Fruit fly (Drosophila melanogaster) whole organism, embryonic: ENCODE measurements around the gene CG33110.

Experiments used
- Aef1 ChIP-seq: fragments of 200-800 bp; sonication (Bioruptor generic); IDR thresholded peaks from 3 replicates; pipeline ENCODE4 v1.3.6; 2022; ENCODE audit warnings: missing biosample characterization, missing genetic modification characterization
- B-H2 ChIP-seq: fragments of 200-800 bp; sonication (Bioruptor generic); optimal IDR thresholded peaks from 2 replicates; lab custom pipeline; 2018; ENCODE audit warnings: missing biosample characterization, mild to moderate bottlenecking, missing genetic modification characterization
- Bgb ChIP-seq: fragments of 200-800 bp; sonication (Bioruptor generic); IDR thresholded peaks from 2 replicates; pipeline ENCODE4 v1.3.6; 2022; ENCODE audit warnings: missing biosample characterization, missing genetic modification characterization; ENCODE audit not compliant: partially characterized antibody
- BtbVII ChIP-seq: fragments of 200-800 bp; sonication (Bioruptor generic); optimal IDR thresholded peaks from 3 replicates; lab custom pipeline; 2017; ENCODE audit warnings: missing biosample characterization, mild to moderate bottlenecking, missing genetic modification characterization
- CG10462 ChIP-seq: fragments of 200-800 bp; sonication (Bioruptor generic); optimal IDR thresholded peaks from 2 replicates; lab custom pipeline; 2016; ENCODE audit warnings: missing biosample characterization, missing genetic modification characterization
- CG12104 ChIP-seq: fragments of 200-800 bp; sonication (Bioruptor generic); optimal IDR thresholded peaks from 3 replicates; lab custom pipeline; 2016; ENCODE audit warnings: missing biosample characterization, missing genetic modification characterization
- CG15514 ChIP-seq: fragments of 200-800 bp; sonication (Bioruptor generic); optimal IDR thresholded peaks from 3 replicates; lab custom pipeline; 2017; ENCODE audit warnings: missing biosample characterization, missing genetic modification characterization, mild to moderate bottlenecking, moderate library complexity, missing genetic modification reagents
- CG18011 ChIP-seq: fragments of 200-800 bp; sonication (Bioruptor generic); optimal IDR thresholded peaks from 2 replicates; lab custom pipeline; 2017; ENCODE audit warnings: missing biosample characterization, missing genetic modification characterization, mild to moderate bottlenecking, moderate library complexity, missing genotype
- CG2116 ChIP-seq: fragments of 200-800 bp; sonication (Bioruptor generic); optimal IDR thresholded peaks from 3 replicates; lab custom pipeline; 2018; ENCODE audit warnings: missing biosample characterization, mild to moderate bottlenecking, missing genetic modification characterization
- CG2129 ChIP-seq: fragments of 200-800 bp; sonication (Bioruptor generic); IDR thresholded peaks from 2 replicates; pipeline ENCODE4 v1.3.6; 2022; ENCODE audit warnings: missing biosample characterization, missing genetic modification characterization; ENCODE audit not compliant: partially characterized antibody
- CG2199 ChIP-seq: fragments of 200-800 bp; sonication (Bioruptor generic); IDR thresholded peaks from 3 replicates; pipeline ENCODE4 v1.3.6; 2022; ENCODE audit warnings: missing biosample characterization, missing genetic modification characterization
- CG32767 ChIP-seq: fragments of 200-800 bp; sonication (Bioruptor generic); IDR thresholded peaks from 2 replicates; pipeline ENCODE4 v1.3.6; 2022; ENCODE audit warnings: missing biosample characterization, missing genetic modification characterization
- CG33557 ChIP-seq: fragments of 200-800 bp; sonication (Bioruptor generic); optimal IDR thresholded peaks from 2 replicates; lab custom pipeline; 2019; ENCODE audit warnings: missing biosample characterization, mild to moderate bottlenecking, missing genetic modification characterization, moderate library complexity
- CG3407 ChIP-seq: fragments of 200-800 bp; sonication (Bioruptor generic); optimal IDR thresholded peaks from 2 replicates; lab custom pipeline; 2018; ENCODE audit warnings: missing biosample characterization, mild to moderate bottlenecking, missing genetic modification characterization
- CG3726 ChIP-seq: fragments of 200-800 bp; sonication (Bioruptor generic); IDR thresholded peaks from 3 replicates; pipeline ENCODE4, ENCODE4 v1.3.6; 2022; ENCODE audit warnings: missing biosample characterization, missing genetic modification characterization
- CG4328 ChIP-seq: fragments of 200-800 bp; sonication (Bioruptor generic); optimal IDR thresholded peaks from 3 replicates; lab custom pipeline; 2017; ENCODE audit warnings: missing biosample characterization, missing genetic modification reagents, missing genetic modification characterization
- CG6813 ChIP-seq: fragments of 200-800 bp; sonication (Bioruptor generic); optimal IDR thresholded peaks from 2 replicates; lab custom pipeline; 2017; ENCODE audit warnings: missing biosample characterization, missing genetic modification characterization, mild to moderate bottlenecking, moderate library complexity, missing genetic modification reagents
- CG8478 ChIP-seq: fragments of >200 bp; optimal IDR thresholded peaks from 2 replicates; lab custom pipeline; 2018
- CG9727 ChIP-seq: fragments of 200-800 bp; sonication (Bioruptor generic); optimal IDR thresholded peaks from 3 replicates; lab custom pipeline; 2017; ENCODE audit warnings: missing biosample characterization, mild to moderate bottlenecking, missing genetic modification characterization
- CHES-1-like ChIP-seq: fragments of 200-800 bp; sonication (Bioruptor generic); optimal IDR thresholded peaks from 2 replicates; lab custom pipeline; 2016; ENCODE audit warnings: missing biosample characterization, missing genetic modification characterization
- CoRest ChIP-seq: fragments of 200-800 bp; sonication (Bioruptor generic); optimal IDR thresholded peaks from 3 replicates; lab custom pipeline; 2018; ENCODE audit warnings: missing biosample characterization, mild to moderate bottlenecking, missing genetic modification characterization, moderate library complexity
- Dbx ChIP-seq: fragments of 200-800 bp; sonication (Bioruptor generic); IDR thresholded peaks from 3 replicates; pipeline ENCODE4 v1.3.6; 2022; ENCODE audit warnings: missing biosample characterization, missing genetic modification characterization
- E2f2 ChIP-seq: fragments of 200-800 bp; sonication (Bioruptor generic); IDR thresholded peaks from 2 replicates; pipeline ENCODE4 v1.3.6; 2022; ENCODE audit warnings: missing biosample characterization, missing genetic modification characterization
- Eip74EF ChIP-seq, 2 experiments: fragments of 200-800 bp in 1 of 2; fragments of >200 bp in 1 of 2; sonication (Bioruptor generic) in 1 of 2; optimal IDR thresholded peaks; 2 replicates each; lab custom pipeline; 2017 to 2019; ENCODE audit warnings: missing biosample characterization in 2 of 2, missing genetic modification characterization in 2 of 2, mild to moderate bottlenecking in 1 of 2, moderate library complexity in 1 of 2
- HHEX ChIP-seq: fragments of 200-800 bp; sonication (Bioruptor generic); optimal IDR thresholded peaks from 3 replicates; lab custom pipeline; 2017; ENCODE audit warnings: missing biosample characterization, mild to moderate bottlenecking, missing genetic modification characterization, missing genetic modification reagents
- Hr51 ChIP-seq, 2 experiments: fragments of 200-800 bp; sonication (Bioruptor generic); optimal IDR thresholded peaks; 2 replicates in 1 of 2; 3 replicates in 1 of 2; lab custom pipeline; 2016 to 2018; ENCODE audit warnings: missing biosample characterization in 2 of 2, missing genetic modification characterization in 2 of 2, mild to moderate bottlenecking in 1 of 2, moderate library complexity in 1 of 2
- MTF-1 ChIP-seq: fragments of 200-800 bp; sonication (Bioruptor generic); optimal IDR thresholded peaks from 2 replicates; lab custom pipeline; 2018; ENCODE audit warnings: missing biosample characterization, mild to moderate bottlenecking, missing genetic modification characterization, borderline replicate concordance
- Myb ChIP-seq: fragments of 200-800 bp; sonication (Bioruptor generic); optimal IDR thresholded peaks from 2 replicates; lab custom pipeline; 2016; ENCODE audit warnings: missing biosample characterization, missing genetic modification characterization
- Neu2 ChIP-seq: fragments of 200-800 bp; sonication (Bioruptor generic); optimal IDR thresholded peaks from 3 replicates; lab custom pipeline; 2016; ENCODE audit warnings: missing biosample characterization, missing genetic modification characterization, borderline replicate concordance
- Side ChIP-seq: fragments of 200-800 bp; sonication (Bioruptor generic); optimal IDR thresholded peaks from 2 replicates; lab custom pipeline; 2016; ENCODE audit warnings: missing biosample characterization, missing genetic modification characterization
- Vsx1 ChIP-seq: fragments of 200-800 bp; sonication (Bioruptor generic); optimal IDR thresholded peaks from 2 replicates; lab custom pipeline; 2017; ENCODE audit warnings: missing biosample characterization, mild to moderate bottlenecking, missing genetic modification characterization, missing genetic modification reagents
- abd-A ChIP-seq: fragments of 200-800 bp; sonication (Bioruptor generic); optimal IDR thresholded peaks from 3 replicates; lab custom pipeline; 2019; ENCODE audit warnings: missing biosample characterization, mild to moderate bottlenecking, missing genetic modification characterization, moderate library complexity
- bab2 ChIP-seq: fragments of 200-800 bp; sonication (Bioruptor generic); optimal IDR thresholded peaks from 2 replicates; lab custom pipeline; 2016; ENCODE audit warnings: missing biosample characterization, missing genetic modification characterization
- caup ChIP-seq: fragments of 200-800 bp; sonication (Bioruptor generic); optimal IDR thresholded peaks from 3 replicates; lab custom pipeline; 2017; ENCODE audit warnings: missing biosample characterization, mild to moderate bottlenecking, missing genetic modification characterization, moderate library complexity; ENCODE audit not compliant: severe bottlenecking
- cwo ChIP-seq: fragments of 200-800 bp; sonication (Bioruptor generic); optimal IDR thresholded peaks from 3 replicates; lab custom pipeline; 2017; ENCODE audit warnings: missing biosample characterization, missing genetic modification characterization, mild to moderate bottlenecking, moderate library complexity, missing genetic modification reagents
- da ChIP-seq: fragments of 200-800 bp; sonication (Bioruptor generic); optimal IDR thresholded peaks from 2 replicates; lab custom pipeline; 2016; ENCODE audit warnings: missing biosample characterization, missing genetic modification characterization
- fd102C ChIP-seq: fragments of 200-800 bp; sonication (Bioruptor generic); optimal IDR thresholded peaks from 2 replicates; lab custom pipeline; 2018; ENCODE audit warnings: missing biosample characterization, mild to moderate bottlenecking, missing genetic modification characterization, moderate library complexity
- lab ChIP-seq: fragments of 200-800 bp; sonication (Bioruptor generic); optimal IDR thresholded peaks from 3 replicates; lab custom pipeline; 2017; ENCODE audit warnings: missing biosample characterization, missing genetic modification characterization, mild to moderate bottlenecking, moderate library complexity, missing genetic modification reagents
- luna ChIP-seq: fragments of 200-800 bp; sonication (Bioruptor generic); optimal IDR thresholded peaks from 2 replicates; lab custom pipeline; 2016; ENCODE audit warnings: missing biosample characterization, missing genetic modification characterization
- onecut ChIP-seq: fragments of 200-800 bp; sonication (Bioruptor generic); IDR thresholded peaks from 2 replicates; pipeline ENCODE4 v1.3.6; 2022; ENCODE audit warnings: missing biosample characterization, missing genetic modification characterization
- repo ChIP-seq: fragments of 200-800 bp; sonication (Bioruptor generic); optimal IDR thresholded peaks from 2 replicates; lab custom pipeline; 2016; ENCODE audit warnings: missing biosample characterization, missing genetic modification characterization
- sd ChIP-seq: fragments of 200-800 bp; sonication (Bioruptor generic); optimal IDR thresholded peaks from 3 replicates; lab custom pipeline; 2018; ENCODE audit warnings: missing biosample characterization, mild to moderate bottlenecking, missing genetic modification characterization, moderate library complexity
- sima ChIP-seq: fragments of 200-800 bp; sonication (Bioruptor generic); optimal IDR thresholded peaks from 2 replicates; lab custom pipeline; 2016; ENCODE audit warnings: missing biosample characterization, missing genetic modification characterization
- slp2 ChIP-seq: fragments of 200-800 bp; sonication (Bioruptor generic); optimal IDR thresholded peaks from 2 replicates; lab custom pipeline; 2016; ENCODE audit warnings: missing biosample characterization, missing genetic modification characterization
- sqz ChIP-seq: fragments of 200-800 bp; sonication (Bioruptor generic); optimal IDR thresholded peaks from 3 replicates; lab custom pipeline; 2018; ENCODE audit warnings: missing biosample characterization, mild to moderate bottlenecking, missing genetic modification characterization
- tll ChIP-seq, 2 experiments: fragments of 200-800 bp in 1 of 2; fragments of >200 bp in 1 of 2; sonication (Bioruptor generic) in 1 of 2; optimal IDR thresholded peaks; 2 replicates each; lab custom pipeline; 2017 to 2019; ENCODE audit warnings: missing biosample characterization in 2 of 2, missing genetic modification characterization in 2 of 2, mild to moderate bottlenecking in 1 of 2, moderate library complexity in 1 of 2
- wek ChIP-seq: fragments of 200-800 bp; sonication (Bioruptor generic); optimal IDR thresholded peaks from 3 replicates; lab custom pipeline; 2018; ENCODE audit warnings: missing biosample characterization, mild to moderate bottlenecking, missing genetic modification characterization, moderate library complexity
- yki ChIP-seq: fragments of >200 bp; optimal IDR thresholded peaks from 3 replicates; lab custom pipeline; 2018

The CG33110 gene

dm6 chr3R:22626842-22627392 lies 56.9 kb downstream of the CG33110 start (continued):
- no peak for TF ChIP-seq Neu2 (GFP tag; lab: Kevin White, UChicago)
- TF ChIP-seq CG18011 (GFP tag; lab: Kevin White, UChicago), result peak; percentile 13
- peak; percentile 60 for TF ChIP-seq CG15514 (GFP tag; lab: Kevin White, UChicago)
- no peak for TF ChIP-seq fd102C
- TF ChIP-seq caup, result peak; percentile 80
- peak; percentile 5 to 18 for TF ChIP-seq Hr51 (GFP tag; optimal IDR thresholded peaks at IDR 0.05; lab: Kevin White, UChicago)
- 0 out of 2 replicates have a peak, but pooled peaks have one; percentile 18 for TF ChIP-seq onecut
- peak; percentile 69; the same call in 1 of the 3 replicates for TF ChIP-seq CG2199
- peak; percentile 57 for TF ChIP-seq MTF-1 (GFP tag; lab: Kevin White, UChicago)
- TF ChIP-seq Vsx1 (GFP tag; lab: Kevin White, UChicago), result peak; percentile 79
- TF ChIP-seq CHES-1-like, result peak; percentile 79
- no peak for TF ChIP-seq CG33557 (GFP tag; lab: Kevin White, UChicago)
- peak; percentile 66 for TF ChIP-seq Aef1 (GFP tag; lab: Robert Waterston, UW)
- no peak for TF ChIP-seq CG10462 (GFP tag; lab: Kevin White, UChicago)
- peak; percentile 47 for TF ChIP-seq repo (GFP tag; lab: Kevin White, UChicago)
- TF ChIP-seq Side (GFP tag; lab: Kevin White, UChicago), result peak; percentile 59
- peak; percentile 88 for TF ChIP-seq sqz (GFP tag; lab: Kevin White, UChicago)
- TF ChIP-seq slp2 (GFP tag; lab: Kevin White, UChicago), result peak; percentile 18
- TF ChIP-seq CG3407 (GFP tag; lab: Kevin White, UChicago), result peak; percentile 60
- TF ChIP-seq cwo (GFP tag; lab: Kevin White, UChicago), result peak; percentile 67
- TF ChIP-seq CG3726 (GFP tag; lab: Robert Waterston, UW), result no peak
- TF ChIP-seq CG9727 (GFP tag; lab: Kevin White, UChicago), result peak; percentile 34
- TF ChIP-seq tll (GFP tag; optimal IDR thresholded peaks at IDR 0.05; lab: Kevin White, UChicago), result peak in 1 of 2 experiments; percentile 33
- peak; percentile 26 for TF ChIP-seq luna
- TF ChIP-seq abd-A (tag; lab: Kevin White, UChicago), result peak; percentile 73
- peak; percentile 10 for TF ChIP-seq Myb
- TF ChIP-seq sima (GFP tag; lab: Kevin White, UChicago), result no peak
- TF ChIP-seq Eip74EF (GFP tag; optimal IDR thresholded peaks at IDR 0.05; lab: Kevin White, UChicago), result peak in 1 of 2 experiments; percentile 33
- TF ChIP-seq B-H2 (GFP tag; lab: Kevin White, UChicago), result peak; percentile 46
- peak; percentile 52 for TF ChIP-seq CG12104
- no peak for TF ChIP-seq CG8478 (lab: Kevin White, UChicago)
- TF ChIP-seq wek (GFP tag; lab: Kevin White, UChicago), result peak; percentile 83
- peak; percentile 40 for TF ChIP-seq CG4328 (GFP tag; lab: Kevin White, UChicago)
- peak; percentile 17; the same call in 1 of the 2 replicates for TF ChIP-seq Bgb (GFP tag; lab: Robert Waterston, UW)
- peak; percentile 85 for TF ChIP-seq lab (GFP tag; lab: Kevin White, UChicago)
- peak; percentile 54 for TF ChIP-seq bab2 (GFP tag; lab: Kevin White, UChicago)
- TF ChIP-seq HHEX (GFP tag; lab: Kevin White, UChicago), result peak; percentile 53
- no peak for TF ChIP-seq CG2129
- peak; percentile 28; the same call in 1 of the 2 replicates for TF ChIP-seq CG32767
- TF ChIP-seq BtbVII, result peak; percentile 47
- peak; percentile 11 for TF ChIP-seq CG2116 (GFP tag; lab: Kevin White, UChicago)
- TF ChIP-seq da (GFP tag; lab: Kevin White, UChicago), result peak; percentile 65
- TF ChIP-seq CoRest (tag; lab: Kevin White, UChicago), result peak; percentile 39
- TF ChIP-seq yki (lab: Kevin White, UChicago), result peak; percentile 83
- 0 out of 3 replicates have a peak, but pooled peaks have one; percentile 21 for TF ChIP-seq Dbx (GFP tag; lab: Robert Waterston, UW)
- peak; percentile 27; the same call in 1 of the 2 replicates for TF ChIP-seq E2f2 (GFP tag; lab: Robert Waterston, UW)
- peak; percentile 71 for TF ChIP-seq CG6813
- peak; percentile 75 for TF ChIP-seq sd (tag; lab: Kevin White, UChicago)
